Fruit fly (Drosophila melanogaster) whole organism, prepupa: ENCODE data around the gene CG14036.

Experiments used
- CG16779 ChIP-seq: fragments of 200-800 bp; sonication (Bioruptor generic); optimal IDR thresholded peaks from 3 replicates; lab custom pipeline; 2017; ENCODE audit warnings: missing biosample characterization, mild to moderate bottlenecking, missing genetic modification characterization
- Sox102F ChIP-seq: fragments of 200-800 bp; sonication (Bioruptor generic); optimal IDR thresholded peaks from 2 replicates; lab custom pipeline; 2016; ENCODE audit warnings: missing biosample characterization, mild to moderate bottlenecking, missing genetic modification characterization

- TF ChIP-seq Sox102F (GFP tag; lab: Kevin White, UChicago) (no peak), CG16779 (tag; lab: Kevin White, UChicago) (no peak)
Measured at dm6 chr2L:5037402-5037860, 17.4 kb downstream of the CG14036 start, which contains the start of the genes CG14042 and SP555.
